Worm (Caenorhabditis elegans) whole organism, midembryonic: ENCODE data around the gene ets-10.

ENCODE experiments used
- T22C8.4 ChIP-seq: fragments of 200-800 bp; sonication (Bioruptor generic); IDR thresholded peaks from 2 replicates; pipeline ENCODE4 v1.3.6; 2022; ENCODE audit warnings: missing genetic modification characterization, missing compliant biosample characterization
- cog-1 ChIP-seq: sonication (generic microtip); optimal IDR thresholded peaks from 2 replicates; lab custom pipeline; 2016; ENCODE audit warnings: missing genetic modification characterization, missing compliant biosample characterization
- flt-1 ChIP-seq: fragments of 200-800 bp; sonication (Bioruptor generic); IDR thresholded peaks from 2 replicates; pipeline ENCODE4 v1.3.6; 2022; ENCODE audit warnings: missing genetic modification characterization, missing compliant biosample characterization
- klf-2 ChIP-seq: fragments of 200-800 bp; sonication (Bioruptor generic); conservative IDR thresholded peaks from 2 replicates; pipeline ENCODE4 v1.3.6; 2022; ENCODE audit warnings: missing genetic modification reagents, missing genetic modification characterization, missing compliant biosample characterization
- med-1 ChIP-seq: sonication (generic microtip); optimal IDR thresholded peaks from 2 replicates; lab custom pipeline; 2017; ENCODE audit warnings: missing genetic modification characterization, mild to moderate bottlenecking, missing compliant biosample characterization, antibody characterized with exemption, missing genetic modification reagents; ENCODE audit not compliant: insufficient read depth
- ref-1 ChIP-seq: fragments of 200-800 bp; sonication (Bioruptor generic); conservative IDR thresholded peaks from 2 replicates; pipeline ENCODE4 v1.3.6; 2022; ENCODE audit warnings: missing genetic modification reagents, missing genetic modification characterization, missing compliant biosample characterization
- tab-1 ChIP-seq: fragments of 200-800 bp; sonication (Bioruptor generic); IDR thresholded peaks from 2 replicates; pipeline ENCODE4 v1.3.6; 2022; ENCODE audit warnings: missing genetic modification characterization, missing compliant biosample characterization
- ztf-29 ChIP-seq: fragments of 200-800 bp; sonication (Bioruptor generic); IDR thresholded peaks from 2 replicates; pipeline ENCODE4 v1.3.6; 2022; ENCODE audit warnings: missing genetic modification reagents, missing genetic modification characterization, missing compliant biosample characterization

DNA sequence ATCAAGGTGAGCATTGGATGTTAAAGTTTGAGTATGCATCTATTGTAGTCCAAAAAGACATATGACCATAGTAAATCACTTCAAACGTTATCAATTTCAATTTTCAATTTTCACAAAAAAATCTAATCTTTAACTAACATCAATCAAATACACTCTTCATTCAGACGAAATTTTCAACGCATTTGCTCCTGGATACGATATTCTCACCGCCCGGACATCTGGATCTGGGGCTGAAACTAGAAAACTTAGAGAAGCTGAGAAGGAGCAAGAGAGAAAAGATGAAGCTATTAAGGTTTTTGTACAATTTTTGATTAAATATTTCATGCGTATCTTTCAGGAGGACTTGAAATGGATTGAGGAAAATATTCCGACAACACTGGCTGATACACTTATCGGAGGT is 20.2 kb upstream of the ets-10 start:
- TF ChIP-seq T22C8.4 (no peak), cog-1 (no peak), tab-1 (GFP tag; lab: Robert Waterston, UW) (no peak), flt-1 (GFP tag; lab: Robert Waterston, UW) (no peak), ref-1 (GFP tag; lab: Robert Waterston, UW) (no peak), ztf-29 (GFP tag; lab: Robert Waterston, UW) (no peak), med-1 (GFP tag; lab: Kevin White, UChicago) (no peak), klf-2 (GFP tag; lab: Robert Waterston, UW) (no peak)
